Fruit fly (Drosophila melanogaster) whole organism: ENCODE data around the gene tal-3A.

Experiments
- CG8478 ChIP-seq: fragments of >200 bp; optimal IDR thresholded peaks from 2 replicates; lab custom pipeline; 2018; ENCODE audit warnings: inconsistent platforms
- Dll ChIP-seq: fragments of >200 bp; optimal IDR thresholded peaks from 2 replicates; lab custom pipeline; 2017
- EcR ChIP-seq, 2 experiments: fragments of >200 bp; optimal IDR thresholded peaks; 2 replicates each; lab custom pipeline; 2017; ENCODE audit warnings: missing biosample characterization in 2 of 2, missing genetic modification characterization in 2 of 2, missing genetic modification reagents in 2 of 2
- pan ChIP-seq: fragments of >200 bp; optimal IDR thresholded peaks from 2 replicates; lab custom pipeline; 2017
- psq ChIP-seq: fragments of >200 bp; optimal IDR thresholded peaks from 2 replicates; lab custom pipeline; 2017
- usp ChIP-seq: fragments of >200 bp; optimal IDR thresholded peaks from 2 replicates; lab custom pipeline; 2017; ENCODE audit warnings: missing biosample characterization, missing genetic modification characterization, mixed read lengths

tal-3A gene

DNA sequence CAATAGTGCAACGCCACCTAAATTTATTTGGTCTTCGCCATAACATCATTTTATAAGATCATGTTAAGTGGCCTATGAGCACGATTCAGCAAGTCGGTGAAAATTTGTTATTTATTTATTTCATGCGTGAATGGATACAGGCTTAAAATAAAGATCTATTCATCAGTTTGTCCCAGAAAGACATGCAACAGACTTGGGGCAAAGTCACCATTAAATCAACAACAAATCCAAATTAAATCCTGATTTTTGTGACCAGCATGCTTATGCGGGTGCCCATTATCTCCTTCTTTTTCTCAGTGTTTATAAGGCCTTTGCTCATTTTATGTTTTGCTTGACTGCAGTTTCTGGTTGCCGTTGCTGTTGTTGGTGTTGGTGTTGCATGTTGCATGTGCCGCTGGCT lies 5.0 kb upstream of the tal-3A start:
- TF ChIP-seq usp: no peak
- no peak for TF ChIP-seq EcR (GFP tag; optimal IDR thresholded peaks at IDR 0.05; lab: Kevin White, UChicago)
- no peak for TF ChIP-seq CG8478
- no peak for TF ChIP-seq Dll (lab: Kevin White, UChicago)
- no peak for TF ChIP-seq pan
- TF ChIP-seq psq: no peak

dm6 chr3R:13809261-13809660 lies 3.6 kb upstream of the tal-3A start:
- TF ChIP-seq CG8478 (no peak), EcR (GFP tag; optimal IDR thresholded peaks at IDR 0.05; lab: Kevin White, UChicago) (peak in 1 of 2 experiments; percentile 14)

DNA sequence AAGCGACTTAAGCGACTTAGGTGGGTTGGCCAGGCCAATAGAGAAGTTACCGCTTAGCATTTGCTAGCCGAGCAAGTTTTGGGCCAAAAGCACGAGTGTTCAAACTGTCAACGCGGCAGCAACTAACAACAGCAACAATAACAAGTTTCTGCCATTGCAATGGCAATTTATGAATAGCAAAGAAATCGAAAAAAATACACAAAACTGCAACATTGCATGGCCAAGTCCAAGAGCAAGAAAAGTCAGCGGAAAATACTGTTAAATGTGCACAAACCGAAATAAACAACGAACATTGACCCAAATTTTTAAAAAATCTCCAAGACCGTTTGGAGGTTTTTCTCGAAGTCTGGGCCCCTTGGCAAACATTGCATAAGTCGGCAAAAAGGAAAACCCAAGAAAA lies 2.6 kb upstream of the tal-3A start:
- TF ChIP-seq usp: no peak
- no peak for TF ChIP-seq psq
- TF ChIP-seq EcR (GFP tag; optimal IDR thresholded peaks at IDR 0.05; lab: Kevin White, UChicago): no peak
- TF ChIP-seq pan: no peak
- no peak for TF ChIP-seq Dll (lab: Kevin White, UChicago)
- no peak for TF ChIP-seq CG8478

DNA sequence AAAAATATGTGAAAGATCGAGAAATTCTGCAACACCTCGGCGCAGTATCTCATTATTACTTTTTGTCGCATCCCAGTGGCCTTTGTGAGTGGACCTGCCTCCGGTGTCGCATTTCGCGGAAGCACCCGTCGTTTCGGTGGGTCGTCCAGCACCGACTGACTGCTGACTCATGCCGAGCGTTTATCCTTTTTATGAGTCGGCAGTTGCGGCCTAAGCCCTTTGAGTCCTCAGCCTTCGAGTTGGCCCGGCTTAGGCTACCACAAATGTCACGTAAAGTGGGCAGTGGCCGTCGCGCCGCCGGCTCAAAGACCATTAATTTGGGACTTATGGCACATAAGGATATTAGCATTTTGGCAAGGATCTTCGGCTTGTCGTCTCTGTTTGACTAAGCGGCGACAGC lies 1.2 kb upstream of the tal-3A start:
- TF ChIP-seq pan (no peak), usp (no peak), psq (no peak), EcR (GFP tag; optimal IDR thresholded peaks at IDR 0.05; lab: Kevin White, UChicago) (no peak), Dll (lab: Kevin White, UChicago) (no peak), CG8478 (no peak)

dm6 chr3R:13815022-13815440 lies 2.1 kb downstream of the tal-3A start:
- TF ChIP-seq CG8478 (no peak), Dll (lab: Kevin White, UChicago) (peak; percentile 26), usp (no peak), EcR (GFP tag; optimal IDR thresholded peaks at IDR 0.05; lab: Kevin White, UChicago) (peak in 1 of 2 experiments; percentile 46)

DNA sequence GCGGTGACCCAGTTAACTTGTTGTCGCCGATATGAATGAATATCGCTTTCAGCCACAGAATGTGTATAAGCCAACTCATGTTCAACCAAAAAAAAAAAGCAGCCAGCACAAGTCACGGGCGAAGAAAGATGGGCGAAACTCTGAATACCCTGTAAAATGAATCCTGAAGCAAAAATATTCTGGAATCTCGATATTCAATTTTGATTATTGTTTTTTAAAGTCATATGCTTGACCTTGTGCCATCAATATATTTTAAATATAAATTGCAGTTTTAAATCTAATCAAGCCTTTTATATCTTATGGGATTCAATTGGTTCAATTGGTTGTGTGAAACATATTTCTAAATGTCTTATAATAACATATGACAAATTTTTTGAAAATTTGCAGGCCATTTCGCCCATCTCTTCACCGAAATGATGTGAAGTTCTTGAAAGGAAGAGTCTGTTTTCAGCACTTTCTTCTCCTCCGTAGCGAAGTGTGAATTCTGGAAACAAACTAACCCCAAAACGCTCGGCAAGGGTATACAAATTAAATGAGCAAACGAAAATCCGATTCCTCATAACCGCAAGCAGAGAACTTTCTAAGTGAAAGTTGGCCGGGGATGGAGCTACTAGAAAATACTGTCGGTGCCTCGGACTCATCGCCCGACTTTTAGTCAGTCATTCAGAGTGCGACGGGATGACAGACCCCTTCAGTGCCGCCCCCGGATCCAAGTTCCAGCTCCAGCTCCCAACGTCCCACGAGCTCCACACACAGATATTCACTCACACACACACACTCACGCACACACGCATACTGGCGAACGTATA lies 2.9 kb downstream of the tal-3A start:
- TF ChIP-seq EcR (GFP tag; optimal IDR thresholded peaks at IDR 0.05; lab: Kevin White, UChicago): no peak
- TF ChIP-seq psq: no peak
- TF ChIP-seq Dll (lab: Kevin White, UChicago): no peak
- TF ChIP-seq pan: peak; percentile 50

DNA sequence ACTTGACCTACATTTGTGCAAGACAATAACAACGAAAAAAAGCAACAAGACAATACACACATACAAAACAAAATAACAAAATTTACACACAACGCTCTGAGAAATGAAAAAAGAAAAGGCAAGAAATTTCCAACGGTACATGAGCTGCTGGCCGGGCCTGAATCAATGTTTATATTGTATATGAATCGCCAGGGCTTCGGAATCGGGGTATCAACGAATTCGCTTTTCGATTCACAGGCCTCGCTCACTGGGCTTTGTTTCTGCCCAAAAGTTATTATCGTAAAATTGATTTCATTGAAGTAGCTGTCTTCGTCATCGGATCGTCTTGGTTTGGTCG lies 3.4 kb downstream of the tal-3A start:
- no peak for TF ChIP-seq Dll (lab: Kevin White, UChicago)
- TF ChIP-seq CG8478: no peak
- no peak for TF ChIP-seq usp
- no peak for TF ChIP-seq EcR (GFP tag; optimal IDR thresholded peaks at IDR 0.05; lab: Kevin White, UChicago)
- TF ChIP-seq psq: no peak
- TF ChIP-seq pan: no peak

- no peak for TF ChIP-seq pan
- no peak for TF ChIP-seq Dll (lab: Kevin White, UChicago)
- TF ChIP-seq CG8478: no peak
- TF ChIP-seq psq: no peak
- no peak for TF ChIP-seq usp
- TF ChIP-seq EcR (GFP tag; optimal IDR thresholded peaks at IDR 0.05; lab: Kevin White, UChicago): peak in 1 of 2 experiments; percentile 28
Observed at dm6 chr3R:13817480-13818305, 4.8 kb downstream of the tal-3A start.

DNA sequence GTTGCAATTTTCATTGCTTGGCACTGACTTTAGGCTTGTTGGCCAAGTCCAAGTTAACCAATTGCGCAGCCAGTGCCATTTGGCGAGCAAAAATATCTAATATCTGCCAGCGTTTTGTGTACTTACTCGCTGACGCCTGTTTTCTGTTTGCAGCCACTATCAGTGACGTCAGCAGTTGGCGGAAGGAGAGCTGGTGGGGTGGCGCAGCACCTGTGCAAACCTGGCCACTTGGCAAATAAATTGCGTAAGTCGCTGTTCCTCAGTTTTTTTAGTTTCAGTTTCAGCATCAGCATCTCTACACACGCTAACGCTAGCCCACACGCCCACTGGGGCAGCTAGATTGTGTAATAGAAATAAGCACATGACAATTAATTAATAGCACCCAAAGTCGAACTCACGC lies 6.1 kb downstream of the tal-3A start:
- TF ChIP-seq usp: no peak

DNA sequence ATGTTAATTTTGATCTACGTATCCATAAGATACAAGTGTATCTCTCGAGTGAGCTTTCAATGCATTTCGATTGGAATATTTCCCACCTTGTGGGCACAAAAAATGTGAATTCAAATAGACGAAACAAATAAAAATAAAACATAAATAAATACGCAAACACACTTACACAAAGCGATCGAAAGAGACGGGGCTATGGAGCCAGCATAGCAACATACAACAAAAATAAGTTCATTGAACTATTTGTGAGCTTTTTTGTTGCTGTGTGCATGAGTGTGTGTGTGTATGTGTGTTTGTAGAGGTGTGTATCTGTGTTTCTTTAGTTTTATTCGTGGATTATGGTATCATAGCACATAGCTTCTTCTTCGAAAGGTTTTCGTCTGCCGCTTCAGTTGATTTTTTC lies 7.6 kb downstream of the tal-3A start:
- no peak for TF ChIP-seq CG8478
- no peak for TF ChIP-seq pan
- TF ChIP-seq EcR (GFP tag; optimal IDR thresholded peaks at IDR 0.05; lab: Kevin White, UChicago): peak in 1 of 2 experiments; percentile 10

DNA sequence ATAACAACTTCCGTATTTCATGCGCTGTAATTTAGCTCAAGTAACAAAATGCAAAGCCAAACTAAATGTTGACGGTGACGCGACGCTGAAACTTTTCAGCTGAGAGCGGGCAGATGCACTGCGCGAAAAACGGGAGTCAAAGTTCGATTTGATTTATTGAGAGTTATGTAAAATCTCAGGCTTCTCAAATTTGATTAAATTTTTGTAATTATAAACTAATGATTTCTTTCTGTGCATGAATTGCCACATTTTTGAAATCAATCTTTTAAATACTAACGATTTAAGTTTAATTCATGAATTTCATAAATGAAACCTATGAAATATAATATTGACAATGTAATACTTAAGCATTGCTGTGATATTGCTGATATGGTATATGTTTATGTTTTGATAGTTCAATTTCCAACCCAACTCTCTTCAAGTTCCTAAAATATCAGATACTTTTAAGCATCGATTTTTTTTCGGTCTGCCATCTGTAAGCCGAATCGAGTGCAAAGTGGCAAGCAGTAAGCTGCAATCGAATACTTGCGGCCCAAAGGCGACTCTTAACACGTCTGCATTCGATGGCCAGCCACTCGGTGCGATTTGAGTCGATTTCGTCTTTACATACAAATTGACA lies 9.8 kb downstream of the tal-3A start:
- no peak for TF ChIP-seq CG8478
- no peak for TF ChIP-seq usp
- no peak for TF ChIP-seq psq
- TF ChIP-seq Dll (lab: Kevin White, UChicago): no peak

- TF ChIP-seq CG8478 (no peak), psq (no peak), Dll (lab: Kevin White, UChicago) (no peak), pan (no peak), usp (no peak), EcR (GFP tag; optimal IDR thresholded peaks at IDR 0.05; lab: Kevin White, UChicago) (peak in 1 of 2 experiments; percentile 4)
Observed at dm6 chr3R:13827953-13828922, 15.3 kb downstream of the tal-3A start, which contains the start of gene Mst87F. Gene Mst87F, minus strand, starts transcription at chr3R:13828008.
